Worm (Caenorhabditis elegans): ENCODE data around the gene R57.2.
"Not testable (repeated sequence)": the region's sequence is repeated elsewhere in the genome, so short reads cannot be mapped to it uniquely, and the experiment has no call there.

ce11 chrX:273912-274311 is 23.1 kb upstream of the R57.2 start, which contains the start of gene Y108F1.5:
- TF ChIP-seq him-1 (tag; optimal IDR thresholded peaks at IDR 0.05); sptf-2 (GFP tag; optimal IDR thresholded peaks at IDR 0.05); unc-62 (GFP tag; optimal IDR thresholded peaks at IDR 0.05); xnd-1 (tag; optimal IDR thresholded peaks at IDR 0.05); aptf-2 (GFP tag; conservative IDR thresholded peaks at IDR 0.05); snpc-4 (GFP tag; optimal IDR thresholded peaks at IDR 0.05); snpc-4 (tag; optimal IDR thresholded peaks at IDR 0.05); ceh-100 (GFP tag; IDR thresholded peaks at IDR 0.05): not testable (repeated sequence)
